Worm (Caenorhabditis elegans) whole organism, late embryonic: ENCODE measurements around the gene lpd-7.
"Not testable (repeated sequence)": the region's sequence is repeated elsewhere in the genome, so short reads cannot be mapped to it uniquely, and the experiment has no call there.

Experiments used
- C08G9.2 ChIP-seq: sonication (generic microtip); optimal IDR thresholded peaks from 2 replicates; lab custom pipeline; 2016; ENCODE audit warnings: mild to moderate bottlenecking, missing genetic modification characterization, moderate library complexity, missing compliant biosample characterization
- C38D4.7 ChIP-seq: fragments of 200-800 bp; sonication (Bioruptor generic); optimal IDR thresholded peaks from 2 replicates; lab custom pipeline; 2018; ENCODE audit warnings: mild to moderate bottlenecking, missing genetic modification characterization, moderate library complexity, missing compliant biosample characterization
- K09A11.1 ChIP-seq: sonication (generic microtip); optimal IDR thresholded peaks from 2 replicates; lab custom pipeline; 2017; ENCODE audit warnings: antibody characterized with exemption, mild to moderate bottlenecking, missing genetic modification characterization, missing compliant biosample characterization; ENCODE audit not compliant: insufficient read depth
- Y22D7AL.16 ChIP-seq: sonication (generic microtip); optimal IDR thresholded peaks from 2 replicates; lab custom pipeline; 2016; ENCODE audit warnings: missing genetic modification characterization, missing compliant biosample characterization
- ahr-1 ChIP-seq: sonication (generic microtip); optimal IDR thresholded peaks from 2 replicates; lab custom pipeline; 2016; ENCODE audit warnings: missing genetic modification characterization, missing compliant biosample characterization
- ceh-14 ChIP-seq: sonication (generic microtip); optimal IDR thresholded peaks from 2 replicates; lab custom pipeline; 2016; ENCODE audit warnings: missing genotype, missing genetic modification characterization, missing compliant biosample characterization
- ceh-30 ChIP-seq: fragments of 150-350 bp; optimal IDR thresholded peaks from 2 replicates; lab custom pipeline; 2014; ENCODE audit warnings: missing biosample characterization, missing genetic modification characterization
- ceh-31 ChIP-seq: sonication (generic microtip); optimal IDR thresholded peaks from 2 replicates; lab custom pipeline; 2016; ENCODE audit warnings: missing genetic modification characterization, missing compliant biosample characterization
- ceh-45 ChIP-seq: fragments of 200-800 bp; sonication (Bioruptor generic); IDR thresholded peaks from 2 replicates; pipeline ENCODE4 v1.3.6; 2022; ENCODE audit warnings: missing genetic modification reagents, missing genetic modification characterization, missing compliant biosample characterization
- che-1 ChIP-seq: sonication (generic microtip); optimal IDR thresholded peaks from 2 replicates; lab custom pipeline; 2016; ENCODE audit warnings: mild to moderate bottlenecking, missing genetic modification characterization, missing compliant biosample characterization
- dmd-4 ChIP-seq: sonication (generic microtip); optimal IDR thresholded peaks from 2 replicates; lab custom pipeline; 2016; ENCODE audit warnings: borderline replicate concordance, missing genetic modification characterization, missing compliant biosample characterization
- dve-1 ChIP-seq: sonication (generic microtip); optimal IDR thresholded peaks from 2 replicates; lab custom pipeline; 2017; ENCODE audit warnings: antibody characterized with exemption, mild to moderate bottlenecking, missing genetic modification characterization, missing compliant biosample characterization
- elt-4 ChIP-seq: sonication (generic microtip); optimal IDR thresholded peaks from 2 replicates; lab custom pipeline; 2016; ENCODE audit warnings: missing genetic modification characterization, missing compliant biosample characterization
- ets-4 ChIP-seq: sonication (generic microtip); optimal IDR thresholded peaks from 2 replicates; lab custom pipeline; 2016; ENCODE audit warnings: missing genetic modification characterization, missing compliant biosample characterization
- eyg-1 ChIP-seq: sonication (generic microtip); optimal IDR thresholded peaks from 2 replicates; lab custom pipeline; 2016; ENCODE audit warnings: missing genotype, missing genetic modification characterization, missing compliant biosample characterization
- fax-1 ChIP-seq: sonication (generic microtip); optimal IDR thresholded peaks from 2 replicates; lab custom pipeline; 2016; ENCODE audit warnings: missing genotype, missing genetic modification characterization, missing compliant biosample characterization
- fkh-6 ChIP-seq: sonication (generic microtip); optimal IDR thresholded peaks from 2 replicates; lab custom pipeline; 2016; ENCODE audit warnings: missing genetic modification characterization, missing compliant biosample characterization
- gmeb-2 ChIP-seq: sonication (generic microtip); optimal IDR thresholded peaks from 2 replicates; lab custom pipeline; 2016; ENCODE audit warnings: missing genetic modification characterization, inconsistent platforms, missing compliant biosample characterization
- hlh-15 ChIP-seq: sonication (generic microtip); optimal IDR thresholded peaks from 2 replicates; lab custom pipeline; 2016; ENCODE audit warnings: missing genetic modification characterization, missing compliant biosample characterization
- hlh-8 ChIP-seq: sonication (generic microtip); optimal IDR thresholded peaks from 2 replicates; lab custom pipeline; 2016; ENCODE audit warnings: missing genotype, missing genetic modification characterization, missing compliant biosample characterization
- lim-6 ChIP-seq: sonication (generic microtip); optimal IDR thresholded peaks from 2 replicates; lab custom pipeline; 2016; ENCODE audit warnings: missing genetic modification characterization, missing compliant biosample characterization
- lin-11 ChIP-seq: fragments of 200-800 bp; sonication (Bioruptor generic); optimal IDR thresholded peaks from 2 replicates; lab custom pipeline; 2018; ENCODE audit warnings: mild to moderate bottlenecking, missing genetic modification characterization, missing compliant biosample characterization
- mec-3 ChIP-seq: sonication (generic microtip); optimal IDR thresholded peaks from 2 replicates; lab custom pipeline; 2016; ENCODE audit warnings: borderline replicate concordance, missing genetic modification characterization, missing compliant biosample characterization
- nhr-11 ChIP-seq: fragments of 150-350 bp; optimal IDR thresholded peaks from 2 replicates; lab custom pipeline; 2014; ENCODE audit warnings: missing biosample characterization, missing genetic modification characterization
- npax-4 ChIP-seq: sonication (generic microtip); optimal IDR thresholded peaks from 2 replicates; lab custom pipeline; 2016; ENCODE audit warnings: missing genetic modification characterization, missing compliant biosample characterization
- pag-3 ChIP-seq: sonication (generic microtip); optimal IDR thresholded peaks from 2 replicates; lab custom pipeline; 2016; ENCODE audit warnings: missing compliant biosample characterization, missing genetic modification characterization, borderline replicate concordance
- pat-9 ChIP-seq: fragments of 200-800 bp; sonication (Bioruptor generic); optimal IDR thresholded peaks from 2 replicates; lab custom pipeline; 2018; ENCODE audit warnings: mild to moderate bottlenecking, missing genetic modification characterization, moderate library complexity, missing compliant biosample characterization
- pax-1 ChIP-seq: fragments of 150-350 bp; optimal IDR thresholded peaks from 2 replicates; lab custom pipeline; 2014; ENCODE audit warnings: missing biosample characterization, missing genetic modification characterization
- pqm-1 ChIP-seq: sonication (generic microtip); optimal IDR thresholded peaks from 2 replicates; lab custom pipeline; 2016; ENCODE audit warnings: missing genetic modification characterization, missing compliant biosample characterization
- pros-1 ChIP-seq: fragments of 150-350 bp; optimal IDR thresholded peaks from 2 replicates; lab custom pipeline; 2014; ENCODE audit warnings: missing biosample characterization, missing genetic modification reagents, missing genetic modification characterization
- ref-2 ChIP-seq: sonication (generic microtip); optimal IDR thresholded peaks from 2 replicates; lab custom pipeline; 2016; ENCODE audit warnings: missing genetic modification characterization, missing compliant biosample characterization
- sdc-2 ChIP-seq: sonication (generic microtip); optimal IDR thresholded peaks from 2 replicates; lab custom pipeline; 2016; ENCODE audit warnings: missing genotype, missing genetic modification characterization, missing compliant biosample characterization
- syd-9 ChIP-seq: sonication (generic microtip); optimal IDR thresholded peaks from 2 replicates; lab custom pipeline; 2016; ENCODE audit warnings: mild to moderate bottlenecking, missing genetic modification characterization, moderate library complexity, missing compliant biosample characterization
- tbx-2 ChIP-seq: sonication (generic microtip); optimal IDR thresholded peaks from 2 replicates; lab custom pipeline; 2016; ENCODE audit warnings: missing genetic modification characterization, missing compliant biosample characterization
- ttx-3 ChIP-seq: sonication (generic microtip); optimal IDR thresholded peaks from 2 replicates; lab custom pipeline; 2016; ENCODE audit warnings: missing genetic modification reagents, missing genetic modification characterization, missing compliant biosample characterization
- unc-42 ChIP-seq: sonication (generic microtip); optimal IDR thresholded peaks from 2 replicates; lab custom pipeline; 2016; ENCODE audit warnings: missing genotype, missing genetic modification characterization, missing compliant biosample characterization

Gene lpd-7

DNA sequence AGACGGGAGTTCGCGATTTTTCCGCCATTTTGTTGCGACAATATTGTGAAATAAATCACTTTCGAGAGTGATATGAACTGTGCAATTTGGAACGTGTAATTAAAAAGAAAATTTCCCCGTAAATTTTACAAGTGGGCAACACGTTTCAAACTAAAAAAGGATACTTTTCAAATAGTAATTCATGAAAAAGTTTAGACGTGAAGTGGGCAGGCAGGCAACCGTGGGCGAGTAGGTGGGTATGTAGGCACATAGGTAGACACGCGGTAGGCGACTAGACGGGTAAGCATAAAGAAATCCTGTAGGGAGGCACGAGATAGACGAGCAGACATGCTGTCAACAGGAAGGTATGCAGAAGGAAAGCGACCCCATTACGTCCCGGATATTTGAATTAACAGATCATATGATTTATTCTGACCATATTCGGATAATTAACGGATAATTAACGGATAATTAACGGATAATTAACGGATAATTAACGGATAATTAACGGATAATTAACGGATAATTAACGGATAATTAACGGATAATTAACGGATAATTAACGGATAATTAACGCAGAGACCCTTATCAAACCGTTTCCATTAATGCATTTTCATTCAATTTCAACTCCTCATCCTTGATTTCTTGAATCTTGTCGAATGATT lies 20.3 kb downstream of the lpd-7 start, which contains the start of gene R13A5.11:
R13A5.11 (minus strand) TSS at position 51 of the 644 bp plus-strand sequence.
- TF ChIP-seq hlh-8 (no peak), unc-42 (peak; percentile 19), dve-1 (tag; lab: Kevin White, UChicago) (peak; percentile 99)

DNA sequence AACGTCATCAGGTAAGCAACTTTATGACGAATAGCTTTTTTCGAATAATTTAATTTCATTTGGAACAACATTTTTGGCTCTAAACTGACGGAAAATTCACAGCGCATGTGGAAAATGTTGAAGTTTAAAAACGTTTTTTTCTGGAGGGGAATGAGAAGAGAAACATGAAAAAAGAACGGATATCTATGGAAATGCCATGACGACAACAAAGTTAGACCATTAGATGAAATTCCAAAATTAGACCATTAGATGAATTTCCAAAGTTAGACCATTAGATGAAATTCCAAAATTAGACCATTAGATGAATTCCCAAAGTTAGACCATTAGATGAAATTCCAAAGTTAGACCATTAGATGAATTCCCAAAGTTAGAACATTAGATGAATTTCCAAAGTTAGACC lies 21.3 kb downstream of the lpd-7 start, which contains the start of gene Y80D4G.2:
Y80D4G.2 (minus strand) TSS at position 101 of the 400 bp plus-strand sequence.
- not testable (repeated sequence) for TF ChIP-seq che-1 (tag; lab: Kevin White, UChicago); C38D4.7 (GFP tag; lab: Kevin White, UChicago); ceh-45 (GFP tag; lab: Robert Waterston, UW)

DNA sequence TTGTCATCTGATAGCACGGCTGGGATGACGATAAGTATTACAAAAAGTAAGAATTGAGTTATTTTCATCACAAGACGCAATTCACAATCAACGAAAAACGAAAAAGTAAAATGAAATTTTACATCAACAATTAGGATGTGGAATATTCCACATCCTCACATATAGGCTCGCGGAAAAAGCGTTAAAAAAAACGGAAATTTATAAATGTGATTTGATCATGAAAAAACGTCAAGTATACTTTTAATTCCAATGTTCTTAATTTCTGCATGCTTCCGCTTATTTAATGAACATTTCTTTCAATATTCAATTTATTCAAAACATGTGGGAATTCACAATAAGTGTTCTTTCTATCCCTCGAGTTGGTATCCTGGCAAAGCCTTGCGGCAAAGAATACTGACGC lies 35.1 kb downstream of the lpd-7 start, which contains the start of gene T04A6.3:
T04A6.3 (minus strand) TSS at position 101 of the 400 bp plus-strand sequence.
- TF ChIP-seq mec-3 (tag; lab: Kevin White, UChicago) (no peak), pros-1 (tag; lab: Kevin White, UChicago) (no peak), eyg-1 (tag; lab: Kevin White, UChicago) (no peak), pqm-1 (tag; lab: Kevin White, UChicago) (no peak), ceh-31 (no peak), npax-4 (no peak), pat-9 (tag; lab: Kevin White, UChicago) (no peak), elt-4 (tag; lab: Kevin White, UChicago) (no peak), hlh-8 (no peak), dmd-4 (tag; lab: Kevin White, UChicago) (no peak), pax-1 (no peak), dve-1 (tag; lab: Kevin White, UChicago) (no peak), C08G9.2 (tag; lab: Kevin White, UChicago) (no peak), ets-4 (tag; lab: Kevin White, UChicago) (no peak), hlh-15 (no peak), ceh-14 (tag; lab: Kevin White, UChicago) (no peak), K09A11.1 (tag; lab: Kevin White, UChicago) (no peak)

DNA sequence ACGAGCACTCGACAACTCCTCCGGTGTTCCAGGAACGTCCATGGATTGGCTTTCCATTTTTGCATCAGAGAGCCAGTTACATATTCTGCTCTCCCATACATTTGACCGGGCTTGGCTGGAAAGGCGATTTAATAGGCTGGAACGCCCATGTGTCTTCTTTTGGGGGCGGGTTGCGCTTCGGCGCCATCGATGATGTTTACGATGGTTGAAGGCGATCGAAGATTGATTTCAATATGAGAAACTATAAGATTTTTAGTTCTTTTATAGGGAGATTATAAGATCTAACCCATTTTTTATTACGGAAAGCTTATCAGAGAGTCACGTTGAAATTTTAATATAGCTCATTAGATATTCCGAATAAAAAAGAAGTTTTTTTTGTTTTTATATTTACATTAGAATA lies 36.0 kb downstream of the lpd-7 start, which contains the start of gene nsph-4.3:
nsph-4.3 (minus strand) TSS at position 101 of the 400 bp plus-strand sequence.
- no peak for TF ChIP-seq hlh-15
- TF ChIP-seq lin-11 (tag; lab: Kevin White, UChicago): no peak
- TF ChIP-seq ttx-3: no peak
- TF ChIP-seq lim-6 (tag; lab: Kevin White, UChicago): no peak
- TF ChIP-seq pag-3: no peak
- no peak for TF ChIP-seq fkh-6
- no peak for TF ChIP-seq Y22D7AL.16 (tag; lab: Kevin White, UChicago)
- no peak for TF ChIP-seq pros-1 (tag; lab: Kevin White, UChicago)
- no peak for TF ChIP-seq gmeb-2 (tag; lab: Kevin White, UChicago)
- TF ChIP-seq pqm-1 (tag; lab: Kevin White, UChicago): no peak

DNA sequence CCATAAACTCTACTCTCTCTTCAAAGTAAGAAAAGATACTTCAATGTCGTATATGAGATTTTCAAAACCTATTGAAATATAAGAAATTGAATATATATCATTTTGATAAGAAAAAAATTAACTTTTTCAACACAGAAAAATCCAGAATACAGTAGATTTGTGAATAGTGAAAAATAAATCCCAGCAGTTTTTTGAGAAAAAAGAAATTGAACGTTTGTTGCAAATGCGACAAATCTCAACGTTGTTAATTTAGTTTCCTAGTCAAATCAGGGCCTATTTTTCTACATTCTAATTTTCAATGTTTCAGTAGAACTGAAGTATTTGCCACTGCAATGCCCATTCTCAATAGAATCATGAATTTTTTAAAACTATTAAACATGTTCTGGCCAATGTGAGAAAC lies 41.4 kb downstream of the lpd-7 start, which contains the start of gene T04A6.2:
T04A6.2 (plus strand) TSS at position 301 of the 400 bp plus-strand sequence.
- TF ChIP-seq C38D4.7 (GFP tag; lab: Kevin White, UChicago) (no peak), lim-6 (tag; lab: Kevin White, UChicago) (no peak), fkh-6 (no peak), nhr-11 (tag; lab: Kevin White, UChicago) (no peak), syd-9 (tag; lab: Kevin White, UChicago) (no peak)

DNA sequence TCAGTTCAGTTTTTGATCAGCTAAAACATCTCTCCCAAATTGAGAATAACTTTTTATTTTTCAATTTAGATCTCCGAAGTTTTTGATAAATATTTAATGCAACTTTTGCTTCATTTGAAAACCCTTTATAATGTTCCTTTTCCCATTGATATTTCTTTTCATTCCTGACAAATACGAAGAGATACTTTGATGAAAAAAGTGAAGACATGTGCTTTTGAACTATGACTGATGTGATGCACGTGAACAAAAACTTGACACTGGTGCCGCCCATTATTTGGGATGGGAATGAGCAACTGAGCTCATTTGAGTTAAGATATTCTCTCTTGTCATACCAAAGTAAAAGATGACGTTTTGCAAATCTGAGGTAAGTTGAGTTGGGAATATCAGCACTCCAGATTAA lies 43.1 kb downstream of the lpd-7 start, which contains the start of gene T04A6.1:
T04A6.1 (plus strand) TSS at position 301 of the 400 bp plus-strand sequence.
- TF ChIP-seq ceh-30 (tag; lab: Kevin White, UChicago) (no peak), ref-2 (tag; lab: Kevin White, UChicago) (no peak), fax-1 (tag; lab: Kevin White, UChicago) (no peak), ahr-1 (no peak), tbx-2 (tag; lab: Kevin White, UChicago) (no peak), sdc-2 (tag; lab: Kevin White, UChicago) (no peak)
- TF ChIP-seq, all 69 proteins: peak for 0
